Fruit fly (Drosophila melanogaster): ENCODE results near the gene CG6834.

The CG6834 gene

DNA sequence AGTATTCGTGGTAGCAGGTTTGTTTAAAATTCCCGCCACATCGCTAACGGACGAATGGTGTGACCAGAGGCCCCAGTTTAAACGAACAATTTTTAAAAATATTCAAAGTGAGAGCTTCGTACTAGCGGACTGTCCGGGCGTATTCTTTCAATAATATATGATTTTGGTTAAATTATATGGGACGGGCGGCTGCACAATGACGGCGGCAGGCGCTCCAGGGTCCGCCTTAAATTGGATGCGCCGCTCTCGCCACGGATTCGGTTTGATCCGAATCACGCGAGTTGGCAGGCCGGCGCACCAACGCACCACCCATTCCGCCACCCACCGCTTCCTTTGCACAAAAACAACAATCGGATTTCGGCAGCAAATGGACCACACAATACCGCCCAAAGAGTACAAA is 47.4 kb upstream of the CG6834 start, which contains the start of gene CG14721 (continued):
- TF ChIP-seq ap (GFP tag; IDR thresholded peaks at IDR 0.05) (no peak), CG3163 (GFP tag; optimal IDR thresholded peaks at IDR 0.05) (no peak), D19A (tag; optimal IDR thresholded peaks at IDR 0.05) (no peak), CG10147 (GFP tag; optimal IDR thresholded peaks at IDR 0.05) (no peak), cas (GFP tag; IDR thresholded peaks at IDR 0.05) (no peak), gcm (GFP tag; optimal IDR thresholded peaks at IDR 0.05) (no peak), p53 (GFP tag; optimal IDR thresholded peaks at IDR 0.05) (peak; percentile 3), CG3847 (GFP tag; IDR thresholded peaks at IDR 0.05) (peak; percentile 66), hkb (optimal IDR thresholded peaks at IDR 0.05) (no peak), hkb (GFP tag; IDR thresholded peaks at IDR 0.05) (0 out of 2 replicates have a peak, but pooled peaks have one; percentile 17), Spps (tag; optimal IDR thresholded peaks at IDR 0.05) (no peak), CG12155 (GFP tag; optimal IDR thresholded peaks at IDR 0.05) (peak; percentile 62), CG9797 (GFP tag; optimal IDR thresholded peaks at IDR 0.05) (peak; percentile 91), Doc3 (GFP tag; IDR thresholded peaks at IDR 0.05; ENCODE audit: partially characterized antibody) (no peak; the same call in 2 of the 3 replicates), CG18476 (GFP tag; optimal IDR thresholded peaks at IDR 0.05) (no peak), hth (optimal IDR thresholded peaks at IDR 0.05) (no peak), CG4617 (GFP tag; optimal IDR thresholded peaks at IDR 0.05; ENCODE audit: borderline replicate concordance) (peak; percentile 53), Xbp1 (GFP tag; optimal IDR thresholded peaks at IDR 0.05) (peak; percentile 47), Opbp (GFP tag; IDR thresholded peaks at IDR 0.05; ENCODE audit: partially characterized antibody) (peak; percentile 41; the same call in 1 of the 3 replicates), Optix (GFP tag; IDR thresholded peaks at IDR 0.05) (no peak), nom (GFP tag; optimal IDR thresholded peaks at IDR 0.05) (no peak), ems (GFP tag; optimal IDR thresholded peaks at IDR 0.05) (peak; percentile 8), gsb-n (tag; optimal IDR thresholded peaks at IDR 0.05) (no peak), dan (GFP tag; IDR thresholded peaks at IDR 0.05) (no peak), tap (tag; optimal IDR thresholded peaks at IDR 0.05) (no peak), zen (tag; optimal IDR thresholded peaks at IDR 0.05) (no peak), sens (GFP tag) (peak; percentile 85), nerfin-1 (tag; optimal IDR thresholded peaks at IDR 0.05) (no peak), CG11723 (GFP tag; optimal IDR thresholded peaks at IDR 0.05) (no peak), Drgx (GFP tag; IDR thresholded peaks at IDR 0.05) (no peak), CG3995 (GFP tag; optimal IDR thresholded peaks at IDR 0.05) (peak; percentile 82), Dfd (GFP tag; optimal IDR thresholded peaks at IDR 0.05) (no peak), ssp (GFP tag; IDR thresholded peaks at IDR 0.05) (peak; percentile 30; the same call in 1 of the 2 replicates), CG33213 (GFP tag; optimal IDR thresholded peaks at IDR 0.05) (peak; percentile 17), CoRest (tag; optimal IDR thresholded peaks at IDR 0.05) (peak; percentile 56), usp (GFP tag; optimal IDR thresholded peaks at IDR 0.05) (no peak), CG8281 (tag; optimal IDR thresholded peaks at IDR 0.05) (no peak), CG31365 (tag; optimal IDR thresholded peaks at IDR 0.05) (no peak), CG15514 (GFP tag; optimal IDR thresholded peaks at IDR 0.05) (peak; percentile 86), CG2712 (tag; optimal IDR thresholded peaks at IDR 0.05) (no peak), nerfin-2 (GFP tag; IDR thresholded peaks at IDR 0.05; ENCODE audit: partially characterized antibody) (no peak), toy (GFP tag; IDR thresholded peaks at IDR 0.05) (no peak), Hmr (GFP tag; optimal IDR thresholded peaks at IDR 0.05) (no peak), cato (GFP tag; optimal IDR thresholded peaks at IDR 0.05; ENCODE audit: borderline replicate concordance) (peak; percentile 0), CG14050 (GFP tag; IDR thresholded peaks at IDR 0.05) (no peak), fru (optimal IDR thresholded peaks at IDR 0.05) (no peak), Dbx (GFP tag; IDR thresholded peaks at IDR 0.05) (0 out of 3 replicates have a peak, but pooled peaks have one; percentile 5), CG31224 (GFP tag; IDR thresholded peaks at IDR 0.05) (no peak), mam (GFP tag; optimal IDR thresholded peaks at IDR 0.05) (peak; percentile 56), zen2 (GFP tag; IDR thresholded peaks at IDR 0.05; ENCODE audit: partially characterized antibody) (no peak; the same call in 2 of the 3 replicates), Myb (GFP tag; optimal IDR thresholded peaks at IDR 0.05) (peak; percentile 90), Med (GFP tag) (peak; percentile 88)
